Fruit fly (Drosophila melanogaster) whole organism, adult: ENCODE measurements around the gene CG7298.
A peak's percentile ranks its signal among the peaks of the same experiment; 100 is the strongest.

Source experiments
- CG11617 ChIP-seq: fragments of 200-800 bp; sonication (Bioruptor generic); optimal IDR thresholded peaks from 2 replicates; lab custom pipeline; 2017; ENCODE audit warnings: mild to moderate bottlenecking, missing biosample characterization, missing genetic modification reagents, missing genetic modification characterization
- CG33017 ChIP-seq: fragments of 200-800 bp; sonication (Bioruptor generic); optimal IDR thresholded peaks from 2 replicates; lab custom pipeline; 2018; ENCODE audit warnings: missing biosample characterization, mild to moderate bottlenecking, missing genetic modification characterization, moderate library complexity
- CG7101 ChIP-seq: fragments of 200-800 bp; sonication (Bioruptor generic); optimal IDR thresholded peaks from 2 replicates; lab custom pipeline; 2018; ENCODE audit warnings: missing biosample characterization, mild to moderate bottlenecking, missing genetic modification characterization, moderate library complexity
- Clk ChIP-seq: fragments of 200-800 bp; sonication (Bioruptor generic); optimal IDR thresholded peaks from 2 replicates; lab custom pipeline; 2017; ENCODE audit warnings: missing biosample characterization, missing genetic modification characterization
- Crg-1 ChIP-seq: fragments of 200-800 bp; sonication (Bioruptor generic); optimal IDR thresholded peaks from 2 replicates; lab custom pipeline; 2016; ENCODE audit warnings: missing biosample characterization, missing genetic modification characterization
- bab1 ChIP-seq: fragments of 200-800 bp; sonication (Bioruptor generic); optimal IDR thresholded peaks from 3 replicates; lab custom pipeline; 2019; ENCODE audit warnings: missing biosample characterization, mild to moderate bottlenecking, missing genetic modification characterization, moderate library complexity

DNA sequence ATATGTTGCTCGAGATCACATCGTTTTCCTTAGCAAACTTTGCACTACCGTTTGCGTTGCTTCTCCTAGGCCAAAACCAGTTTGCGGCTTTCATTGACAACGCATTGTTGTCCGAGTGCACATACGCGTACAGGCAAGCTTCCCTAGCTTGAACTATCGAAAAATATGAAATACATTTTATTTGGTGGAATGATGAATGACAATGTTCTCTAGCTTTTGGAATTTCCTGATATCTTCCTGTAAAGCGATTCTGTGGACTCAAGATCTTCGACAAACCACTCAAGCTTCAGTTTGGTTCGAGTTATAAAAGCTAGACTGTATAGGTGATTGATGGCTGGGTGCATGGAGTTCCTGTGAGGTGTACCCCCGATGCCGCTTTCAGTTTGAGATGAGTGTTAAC is 7.6 kb downstream of the CG7298 start:
- TF ChIP-seq CG33017 (tag; lab: Kevin White, UChicago) (no peak), CG11617 (GFP tag; lab: Kevin White, UChicago) (no peak), CG7101 (tag; lab: Kevin White, UChicago) (peak; percentile 13), Clk (GFP tag; lab: Kevin White, UChicago) (no peak), Crg-1 (GFP tag; lab: Kevin White, UChicago) (no peak), bab1 (no peak)
